Fruit fly (Drosophila melanogaster) whole organism, embryonic: ENCODE results near the gene CG12522.

ENCODE experiments used
- Aef1 ChIP-seq: fragments of 200-800 bp; sonication (Bioruptor generic); IDR thresholded peaks from 3 replicates; pipeline ENCODE4 v1.3.6; 2022; ENCODE audit warnings: missing biosample characterization, missing genetic modification characterization
- Bteb2 ChIP-seq: fragments of 200-800 bp; sonication (Bioruptor generic); optimal IDR thresholded peaks from 2 replicates; lab custom pipeline; 2016; ENCODE audit warnings: missing biosample characterization, missing genetic modification characterization
- CG10274 ChIP-seq: fragments of 200-800 bp; sonication (Bioruptor generic); optimal IDR thresholded peaks from 3 replicates; lab custom pipeline; 2017; ENCODE audit warnings: missing biosample characterization, mild to moderate bottlenecking, missing genetic modification characterization
- CG10321 ChIP-seq: fragments of 200-800 bp; sonication (Bioruptor generic); IDR thresholded peaks from 2 replicates; pipeline ENCODE4 v1.3.6; 2022; ENCODE audit warnings: missing biosample characterization, missing genetic modification characterization
- CG10565 ChIP-seq: fragments of 200-800 bp; sonication (Bioruptor generic); optimal IDR thresholded peaks from 3 replicates; lab custom pipeline; 2016; ENCODE audit warnings: missing biosample characterization, mild to moderate bottlenecking, missing genetic modification characterization
- CG11696 ChIP-seq: fragments of 200-800 bp; sonication (Bioruptor generic); IDR thresholded peaks from 2 replicates; pipeline ENCODE4 v1.3.6; 2022; ENCODE audit warnings: missing biosample characterization, missing genetic modification characterization
- CG1529 ChIP-seq: fragments of 200-800 bp; sonication (Bioruptor generic); optimal IDR thresholded peaks from 3 replicates; lab custom pipeline; 2018; ENCODE audit warnings: missing biosample characterization, missing genetic modification characterization
- CG1603 ChIP-seq: fragments of 200-800 bp; sonication (Bioruptor generic); optimal IDR thresholded peaks from 2 replicates; lab custom pipeline; 2019; ENCODE audit warnings: missing biosample characterization, mild to moderate bottlenecking, missing genetic modification characterization, moderate library complexity
- CG16779 ChIP-seq: fragments of 200-800 bp; sonication (Bioruptor generic); IDR thresholded peaks from 2 replicates; pipeline ENCODE4 v1.3.6; 2022; ENCODE audit warnings: missing biosample characterization, missing genetic modification characterization
- CG17802 ChIP-seq: fragments of 200-800 bp; sonication (Bioruptor generic); optimal IDR thresholded peaks from 2 replicates; lab custom pipeline; 2018; ENCODE audit warnings: missing biosample characterization, mild to moderate bottlenecking, missing genetic modification characterization, moderate library complexity
- CG2116 ChIP-seq: fragments of 200-800 bp; sonication (Bioruptor generic); optimal IDR thresholded peaks from 3 replicates; lab custom pipeline; 2018; ENCODE audit warnings: missing biosample characterization, mild to moderate bottlenecking, missing genetic modification characterization
- CG3726 ChIP-seq: fragments of 200-800 bp; sonication (Bioruptor generic); IDR thresholded peaks from 3 replicates; pipeline ENCODE4, ENCODE4 v1.3.6; 2022; ENCODE audit warnings: missing biosample characterization, missing genetic modification characterization
- CG3995 ChIP-seq: fragments of 200-800 bp; sonication (Bioruptor generic); optimal IDR thresholded peaks from 3 replicates; lab custom pipeline; 2016; ENCODE audit warnings: missing biosample characterization, missing genetic modification characterization
- CG6854 ChIP-seq: fragments of 200-800 bp; sonication (Bioruptor generic); optimal IDR thresholded peaks from 3 replicates; lab custom pipeline; 2017; ENCODE audit warnings: missing biosample characterization, mild to moderate bottlenecking, missing genetic modification characterization
- CG8290 ChIP-seq, 3 experiments: fragments of 200-800 bp; sonication (Bioruptor generic); optimal IDR thresholded peaks; 2 replicates each; lab custom pipeline; 2016 to 2019; ENCODE audit warnings: missing biosample characterization in 3 of 3, missing genetic modification characterization in 3 of 3, mild to moderate bottlenecking in 2 of 3, moderate library complexity in 1 of 3
- CG8924 ChIP-seq: fragments of 200-800 bp; optimal IDR thresholded peaks from 3 replicates; lab custom pipeline; 2019; ENCODE audit warnings: missing biosample characterization, mild to moderate bottlenecking, missing genetic modification characterization, moderate library complexity
- CG9215 ChIP-seq: fragments of 200-800 bp; sonication (Bioruptor generic); IDR thresholded peaks from 2 replicates; pipeline ENCODE4 v1.3.6; 2022; ENCODE audit warnings: missing biosample characterization, missing genetic modification characterization
- Dp ChIP-seq: fragments of 200-800 bp; sonication (Bioruptor generic); optimal IDR thresholded peaks from 2 replicates; lab custom pipeline; 2018; ENCODE audit warnings: missing biosample characterization, mild to moderate bottlenecking, missing genetic modification characterization, moderate library complexity
- Drgx ChIP-seq: fragments of 200-800 bp; sonication (Bioruptor generic); IDR thresholded peaks from 2 replicates; pipeline ENCODE4 v1.3.6; 2022; ENCODE audit warnings: missing biosample characterization, missing genetic modification characterization
- Eip74EF ChIP-seq, 2 experiments: fragments of 200-800 bp in 1 of 2; fragments of >200 bp in 1 of 2; sonication (Bioruptor generic) in 1 of 2; optimal IDR thresholded peaks; 2 replicates each; lab custom pipeline; 2017 to 2019; ENCODE audit warnings: missing biosample characterization in 2 of 2, missing genetic modification characterization in 2 of 2, mild to moderate bottlenecking in 1 of 2, moderate library complexity in 1 of 2
- Lim3 ChIP-seq: fragments of 200-800 bp; sonication (Bioruptor generic); IDR thresholded peaks from 2 replicates; pipeline ENCODE4 v1.3.6; 2022; ENCODE audit warnings: missing biosample characterization, missing genetic modification characterization
- NK7.1 ChIP-seq: fragments of 200-800 bp; sonication (Bioruptor generic); optimal IDR thresholded peaks from 3 replicates; lab custom pipeline; 2016; ENCODE audit warnings: missing biosample characterization, missing genetic modification characterization
- Nf-YA ChIP-seq: fragments of 200-800 bp; sonication (Bioruptor generic); IDR thresholded peaks from 2 replicates; pipeline ENCODE4 v1.3.6; 2022; ENCODE audit warnings: missing biosample characterization, missing genetic modification characterization
- PHDP ChIP-seq: fragments of 200-800 bp; sonication (Bioruptor generic); optimal IDR thresholded peaks from 3 replicates; lab custom pipeline; 2018; ENCODE audit warnings: missing biosample characterization, mild to moderate bottlenecking, missing genetic modification characterization, moderate library complexity
- Sox102F ChIP-seq: fragments of 200-800 bp; sonication (Bioruptor generic); optimal IDR thresholded peaks from 2 replicates; lab custom pipeline; 2018; ENCODE audit warnings: missing biosample characterization, mild to moderate bottlenecking, missing genetic modification characterization, moderate library complexity
- Sry-δ ChIP-seq: fragments of 200-800 bp; sonication (Bioruptor generic); optimal IDR thresholded peaks from 2 replicates; lab custom pipeline; 2016; ENCODE audit warnings: missing biosample characterization, missing genetic modification characterization
- abd-A ChIP-seq: fragments of 200-800 bp; sonication (Bioruptor generic); optimal IDR thresholded peaks from 3 replicates; lab custom pipeline; 2019; ENCODE audit warnings: missing biosample characterization, mild to moderate bottlenecking, missing genetic modification characterization, moderate library complexity
- ato ChIP-seq: fragments of 200-800 bp; sonication (Bioruptor generic); IDR thresholded peaks from 2 replicates; pipeline ENCODE4 v1.3.6; 2022; ENCODE audit warnings: missing biosample characterization, missing genetic modification characterization; ENCODE audit not compliant: partially characterized antibody
- br ChIP-seq: fragments of >200 bp; optimal IDR thresholded peaks from 2 replicates; lab custom pipeline; 2017
- ci ChIP-seq: fragments of 200-800 bp; sonication (Bioruptor generic); IDR thresholded peaks from 3 replicates; pipeline ENCODE4 v1.3.6; 2022; ENCODE audit warnings: missing biosample characterization, missing genetic modification characterization
- dmrt99B ChIP-seq: fragments of 200-800 bp; sonication (Bioruptor generic); optimal IDR thresholded peaks from 2 replicates; lab custom pipeline; 2018; ENCODE audit warnings: missing biosample characterization, mild to moderate bottlenecking, missing genetic modification characterization, moderate library complexity
- emc ChIP-seq: fragments of 200-800 bp; sonication (Bioruptor generic); optimal IDR thresholded peaks from 2 replicates; lab custom pipeline; 2016; ENCODE audit warnings: missing biosample characterization, missing genetic modification characterization
- fd96Cb ChIP-seq: fragments of 200-800 bp; sonication (Bioruptor generic); optimal IDR thresholded peaks from 2 replicates; lab custom pipeline; 2018; ENCODE audit warnings: missing biosample characterization, mild to moderate bottlenecking, missing genetic modification characterization, moderate library complexity
- gsb ChIP-seq: fragments of 200-800 bp; sonication (Bioruptor generic); IDR thresholded peaks from 2 replicates; pipeline ENCODE4 v1.3.6; 2022; ENCODE audit warnings: missing biosample characterization, missing genetic modification characterization
- her ChIP-seq: fragments of 200-800 bp; sonication (Bioruptor generic); optimal IDR thresholded peaks from 2 replicates; lab custom pipeline; 2016; ENCODE audit warnings: missing biosample characterization, missing genetic modification characterization
- ind ChIP-seq: fragments of 200-800 bp; sonication (Bioruptor generic); optimal IDR thresholded peaks from 3 replicates; lab custom pipeline; 2016; ENCODE audit warnings: missing biosample characterization, missing genetic modification characterization
- maf-S ChIP-seq: fragments of 200-800 bp; sonication (Bioruptor generic); optimal IDR thresholded peaks from 2 replicates; lab custom pipeline; 2016; ENCODE audit warnings: missing biosample characterization, missing genetic modification characterization
- nau ChIP-seq: fragments of 200-800 bp; sonication (Bioruptor generic); optimal IDR thresholded peaks from 3 replicates; lab custom pipeline; 2017; ENCODE audit warnings: missing biosample characterization, mild to moderate bottlenecking, missing genetic modification characterization, missing genetic modification reagents
- nmo ChIP-seq: fragments of 200-800 bp; sonication (Bioruptor generic); optimal IDR thresholded peaks from 2 replicates; lab custom pipeline; 2018; ENCODE audit warnings: missing biosample characterization, mild to moderate bottlenecking, missing genetic modification characterization, moderate library complexity
- nom ChIP-seq: fragments of 200-800 bp; sonication (Bioruptor generic); optimal IDR thresholded peaks from 2 replicates; lab custom pipeline; 2017; ENCODE audit warnings: missing biosample characterization, missing genetic modification characterization, mild to moderate bottlenecking, moderate library complexity, missing genetic modification reagents
- p53 ChIP-seq: fragments of 200-800 bp; sonication (Bioruptor generic); optimal IDR thresholded peaks from 2 replicates; lab custom pipeline; 2016; ENCODE audit warnings: missing biosample characterization, missing genetic modification characterization
- pnt ChIP-seq: fragments of 200-800 bp; sonication (Bioruptor generic); optimal IDR thresholded peaks from 3 replicates; lab custom pipeline; 2016; ENCODE audit warnings: missing biosample characterization, missing genetic modification characterization
- pzg ChIP-seq: fragments of 200-800 bp; sonication (Bioruptor generic); optimal IDR thresholded peaks from 3 replicates; lab custom pipeline; 2018; ENCODE audit warnings: missing biosample characterization, mild to moderate bottlenecking, missing genetic modification characterization, moderate library complexity
- ranshi ChIP-seq: fragments of 200-800 bp; sonication (Bioruptor generic); IDR thresholded peaks from 2 replicates; pipeline ENCODE4 v1.3.6; 2022; ENCODE audit warnings: missing biosample characterization, missing genetic modification characterization
- shn ChIP-seq: fragments of 200-800 bp; sonication (Bioruptor generic); optimal IDR thresholded peaks from 3 replicates; lab custom pipeline; 2016; ENCODE audit warnings: missing biosample characterization, missing genetic modification characterization
- tna ChIP-seq: fragments of 200-800 bp; sonication (Bioruptor generic); IDR thresholded peaks from 2 replicates; pipeline ENCODE4 v1.3.6; 2022; ENCODE audit warnings: missing biosample characterization, missing genetic modification characterization; ENCODE audit not compliant: partially characterized antibody
- ttk ChIP-seq: fragments of 200-800 bp; sonication (Bioruptor generic); IDR thresholded peaks from 2 replicates; pipeline ENCODE4 v2.1.2; 2022; ENCODE audit warnings: missing biosample characterization, missing genetic modification characterization
- tx ChIP-seq: fragments of 200-800 bp; sonication (Bioruptor generic); optimal IDR thresholded peaks from 2 replicates; lab custom pipeline; 2016; ENCODE audit warnings: missing biosample characterization, missing genetic modification characterization
- yki ChIP-seq: fragments of >200 bp; optimal IDR thresholded peaks from 3 replicates; lab custom pipeline; 2018
- zf30C ChIP-seq: fragments of 200-800 bp; sonication (Bioruptor generic); optimal IDR thresholded peaks from 3 replicates; lab custom pipeline; 2018; ENCODE audit warnings: missing biosample characterization, mild to moderate bottlenecking, missing genetic modification characterization

The CG12522 gene

DNA sequence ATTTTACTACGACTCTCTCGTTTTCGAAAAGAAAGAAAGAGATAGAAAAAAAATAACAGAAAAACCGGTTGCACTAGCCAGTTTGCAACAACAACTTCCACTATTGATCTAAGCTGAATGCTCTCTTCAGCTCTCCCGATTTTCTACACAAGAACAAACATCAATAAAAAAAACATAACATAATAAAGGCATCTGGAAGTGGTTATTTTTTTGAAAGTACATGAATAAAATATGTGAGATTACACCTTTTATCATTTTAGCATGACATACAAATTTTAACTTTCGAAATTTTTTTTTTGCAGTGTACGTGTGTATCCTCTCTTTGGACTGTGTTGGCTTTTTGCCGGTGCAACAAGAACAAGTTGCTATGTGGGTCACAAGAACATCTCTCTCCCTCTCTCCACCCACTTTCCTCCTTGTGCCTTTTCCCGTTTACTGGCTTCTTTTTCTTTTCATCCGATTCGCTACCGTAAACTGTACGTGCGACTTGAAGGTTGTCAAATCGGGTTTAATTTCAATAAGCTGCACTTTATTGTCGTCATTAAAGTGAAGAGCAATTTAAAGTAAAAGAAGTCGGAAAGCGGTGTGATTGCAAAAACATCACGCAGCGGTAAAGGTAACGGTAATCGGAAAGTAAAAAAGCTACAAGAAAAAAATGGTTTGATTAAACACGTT, 23.3 kb upstream of the CG12522 start (continued):
- peak; percentile 72 for TF ChIP-seq Sry-δ (GFP tag; lab: Kevin White, UChicago)
- TF ChIP-seq CG3726 = peak; percentile 96
- peak; percentile 73 for TF ChIP-seq CG10274 (GFP tag; lab: Kevin White, UChicago)
- peak; percentile 94 for TF ChIP-seq Aef1 (GFP tag; lab: Robert Waterston, UW)
- TF ChIP-seq nau (GFP tag; lab: Kevin White, UChicago) = no peak
- TF ChIP-seq CG9215 = peak; percentile 78
- peak; percentile 97 for TF ChIP-seq CG1529 (GFP tag; lab: Kevin White, UChicago)
- TF ChIP-seq emc (GFP tag; lab: Kevin White, UChicago) = peak; percentile 82
- TF ChIP-seq Eip74EF (GFP tag; optimal IDR thresholded peaks at IDR 0.05; lab: Kevin White, UChicago) = peak in 1 of 2 experiments; percentile 98
- peak; percentile 84 for TF ChIP-seq p53 (GFP tag; lab: Kevin White, UChicago)
- TF ChIP-seq dmrt99B (tag; lab: Kevin White, UChicago) = peak; percentile 97
- peak; percentile 75 for TF ChIP-seq CG17802 (tag; lab: Kevin White, UChicago)
- no peak for TF ChIP-seq yki (lab: Kevin White, UChicago)
- peak; percentile 84 for TF ChIP-seq CG2116 (GFP tag; lab: Kevin White, UChicago)
- peak; percentile 95 for TF ChIP-seq CG1603 (tag; lab: Kevin White, UChicago)
- TF ChIP-seq nmo (GFP tag; lab: Kevin White, UChicago) = peak; percentile 98
- TF ChIP-seq CG16779 (GFP tag; lab: Robert Waterston, UW) = peak; percentile 73
- TF ChIP-seq CG10321 (GFP tag; lab: Robert Waterston, UW) = peak; percentile 81
- TF ChIP-seq ci (GFP tag; lab: Robert Waterston, UW) = peak; percentile 99
- TF ChIP-seq Lim3 (GFP tag; lab: Robert Waterston, UW) = peak; percentile 89
- no peak for TF ChIP-seq br
- TF ChIP-seq NK7.1 (GFP tag; lab: Kevin White, UChicago) = peak; percentile 95
- peak; percentile 87 for TF ChIP-seq CG11696 (GFP tag; lab: Robert Waterston, UW)
- TF ChIP-seq abd-A (tag; lab: Kevin White, UChicago) = no peak
- peak; percentile 84 for TF ChIP-seq CG6854 (GFP tag; lab: Kevin White, UChicago)
- TF ChIP-seq Bteb2 (GFP tag; lab: Kevin White, UChicago) = peak; percentile 94
- TF ChIP-seq tna = no peak
- TF ChIP-seq CG10565 (GFP tag; lab: Kevin White, UChicago) = peak; percentile 80
- TF ChIP-seq maf-S = peak; percentile 93
- no peak for TF ChIP-seq ato (GFP tag; lab: Robert Waterston, UW)
- TF ChIP-seq fd96Cb = peak; percentile 97
- peak; percentile 82 for TF ChIP-seq gsb
- peak; percentile 91 for TF ChIP-seq zf30C (GFP tag; lab: Kevin White, UChicago)
- TF ChIP-seq ind = peak; percentile 94
- peak; percentile 96 for TF ChIP-seq ranshi (GFP tag; lab: Robert Waterston, UW)
- TF ChIP-seq pzg (GFP tag; lab: Kevin White, UChicago) = no peak
- TF ChIP-seq shn (GFP tag; lab: Kevin White, UChicago) = peak; percentile 92
- TF ChIP-seq CG8290 (GFP tag; optimal IDR thresholded peaks at IDR 0.05; lab: Kevin White, UChicago) = peak; percentile 95
- TF ChIP-seq CG8290 (tag; optimal IDR thresholded peaks at IDR 0.05; lab: Kevin White, UChicago) = peak in 1 of 2 experiments; percentile 77
- TF ChIP-seq tx (GFP tag; lab: Kevin White, UChicago) = peak; percentile 93
- peak; percentile 90 for TF ChIP-seq her (GFP tag; lab: Kevin White, UChicago)
- TF ChIP-seq Drgx (GFP tag; lab: Robert Waterston, UW) = peak; percentile 99
- peak; percentile 93 for TF ChIP-seq nom (GFP tag; lab: Kevin White, UChicago)
- peak; percentile 99 for TF ChIP-seq Sox102F (GFP tag; lab: Kevin White, UChicago)
- peak; percentile 46 for TF ChIP-seq CG3995 (GFP tag; lab: Kevin White, UChicago)
- peak; percentile 97 for TF ChIP-seq ttk (GFP tag; lab: Robert Waterston, UW)
- TF ChIP-seq Dp (GFP tag; lab: Kevin White, UChicago) = peak; percentile 12
- TF ChIP-seq pnt = peak; percentile 96
- TF ChIP-seq Nf-YA (GFP tag; lab: Robert Waterston, UW) = peak; percentile 96
- peak; percentile 97 for TF ChIP-seq CG8924 (tag; lab: Kevin White, UChicago)
- TF ChIP-seq PHDP (tag; lab: Kevin White, UChicago) = peak; percentile 97
